Fruit fly (Drosophila melanogaster) whole organism, embryonic: ENCODE results near the gene CG5390.
A peak's percentile ranks its signal among the peaks of the same experiment; 100 is the strongest.

Experiments
- BtbVII ChIP-seq: fragments of 200-800 bp; sonication (Bioruptor generic); optimal IDR thresholded peaks from 3 replicates; lab custom pipeline; 2017; ENCODE audit warnings: missing biosample characterization, mild to moderate bottlenecking, missing genetic modification characterization
- CG10321 ChIP-seq: fragments of 200-800 bp; sonication (Bioruptor generic); IDR thresholded peaks from 2 replicates; pipeline ENCODE4 v1.3.6; 2022; ENCODE audit warnings: missing biosample characterization, missing genetic modification characterization
- CG10543 ChIP-seq: fragments of 200-800 bp; sonication (Bioruptor generic); optimal IDR thresholded peaks from 3 replicates; lab custom pipeline; 2017; ENCODE audit warnings: missing biosample characterization, mild to moderate bottlenecking, missing genetic modification characterization, moderate library complexity
- CG12071 ChIP-seq: fragments of 200-800 bp; sonication (Bioruptor generic); optimal IDR thresholded peaks from 3 replicates; lab custom pipeline; 2018; ENCODE audit warnings: missing biosample characterization, mild to moderate bottlenecking, missing genetic modification characterization
- CG12299 ChIP-seq: fragments of 200-800 bp; sonication (Bioruptor generic); optimal IDR thresholded peaks from 2 replicates; lab custom pipeline; 2018; ENCODE audit warnings: missing biosample characterization, mild to moderate bottlenecking, missing genetic modification characterization
- CG13424 ChIP-seq: fragments of 200-800 bp; sonication (Bioruptor generic); optimal IDR thresholded peaks from 2 replicates; lab custom pipeline; 2019; ENCODE audit warnings: missing biosample characterization, mild to moderate bottlenecking, missing genetic modification characterization, moderate library complexity
- CG13894 ChIP-seq: fragments of 200-800 bp; sonication (Bioruptor generic); optimal IDR thresholded peaks from 3 replicates; lab custom pipeline; 2018; ENCODE audit warnings: missing biosample characterization, mild to moderate bottlenecking, missing genetic modification characterization, moderate library complexity
- CG17359 ChIP-seq: fragments of 200-800 bp; sonication (Bioruptor generic); optimal IDR thresholded peaks from 3 replicates; lab custom pipeline; 2018; ENCODE audit warnings: missing biosample characterization, mild to moderate bottlenecking, missing genetic modification characterization, moderate library complexity
- CG18476 ChIP-seq: fragments of 200-800 bp; sonication (Bioruptor generic); optimal IDR thresholded peaks from 2 replicates; lab custom pipeline; 2016; ENCODE audit warnings: missing biosample characterization, mild to moderate bottlenecking, missing genetic modification characterization
- CG2875 ChIP-seq: fragments of 200-800 bp; sonication (Bioruptor generic); optimal IDR thresholded peaks from 2 replicates; lab custom pipeline; 2017; ENCODE audit warnings: missing biosample characterization, mild to moderate bottlenecking, missing genetic modification characterization, missing genetic modification reagents
- CG31224 ChIP-seq: fragments of 200-800 bp; sonication (Bioruptor generic); IDR thresholded peaks from 2 replicates; pipeline ENCODE4 v1.3.6; 2022; ENCODE audit warnings: missing biosample characterization, missing genetic modification characterization
- CG31365 ChIP-seq: fragments of 200-800 bp; sonication (Bioruptor generic); optimal IDR thresholded peaks from 2 replicates; lab custom pipeline; 2018; ENCODE audit warnings: missing biosample characterization, mild to moderate bottlenecking, missing genetic modification characterization
- CG32532 ChIP-seq: fragments of 200-800 bp; sonication (Bioruptor generic); IDR thresholded peaks from 2 replicates; pipeline ENCODE4 v1.3.6; 2022; ENCODE audit warnings: missing biosample characterization, missing genetic modification characterization
- CG4854 ChIP-seq: fragments of 200-800 bp; sonication (Bioruptor generic); optimal IDR thresholded peaks from 2 replicates; lab custom pipeline; 2016; ENCODE audit warnings: missing biosample characterization, missing genetic modification characterization, inconsistent platforms
- CG6654 ChIP-seq: fragments of 200-800 bp; sonication (Bioruptor generic); optimal IDR thresholded peaks from 2 replicates; lab custom pipeline; 2017; ENCODE audit warnings: missing biosample characterization, mild to moderate bottlenecking, missing genetic modification characterization
- CG7786 ChIP-seq: fragments of 200-800 bp; sonication (Bioruptor generic); optimal IDR thresholded peaks from 2 replicates; lab custom pipeline; 2016; ENCODE audit warnings: missing biosample characterization, missing genetic modification characterization
- CG9609 ChIP-seq: fragments of 200-800 bp; sonication (Bioruptor generic); optimal IDR thresholded peaks from 3 replicates; lab custom pipeline; 2016; ENCODE audit warnings: missing biosample characterization, missing genetic modification characterization
- CG9932 ChIP-seq: fragments of 200-800 bp; sonication (Bioruptor generic); IDR thresholded peaks from 2 replicates; pipeline ENCODE4 v1.3.6; 2022; ENCODE audit warnings: missing biosample characterization, missing genetic modification characterization
- CkIIα-i1 ChIP-seq: fragments of 200-800 bp; sonication (Bioruptor generic); IDR thresholded peaks from 2 replicates; pipeline ENCODE4 v1.3.6; 2022; ENCODE audit warnings: missing biosample characterization, missing genetic modification characterization
- D19B ChIP-seq: fragments of 200-800 bp; sonication (Bioruptor generic); optimal IDR thresholded peaks from 2 replicates; lab custom pipeline; 2017; ENCODE audit warnings: missing biosample characterization, mild to moderate bottlenecking, missing genetic modification characterization
- Dbx ChIP-seq: fragments of 200-800 bp; sonication (Bioruptor generic); IDR thresholded peaks from 3 replicates; pipeline ENCODE4 v1.3.6; 2022; ENCODE audit warnings: missing biosample characterization, missing genetic modification characterization
- Doc2 ChIP-seq: fragments of 200-800 bp; sonication (Bioruptor generic); IDR thresholded peaks from 2 replicates; pipeline ENCODE4 v1.3.6; 2022; ENCODE audit warnings: missing biosample characterization, missing genetic modification characterization
- Eip74EF ChIP-seq, 2 experiments: fragments of 200-800 bp in 1 of 2; fragments of >200 bp in 1 of 2; sonication (Bioruptor generic) in 1 of 2; optimal IDR thresholded peaks; 2 replicates each; lab custom pipeline; 2017 to 2019; ENCODE audit warnings: missing biosample characterization in 2 of 2, missing genetic modification characterization in 2 of 2, mild to moderate bottlenecking in 1 of 2, moderate library complexity in 1 of 2
- Hr3 ChIP-seq: fragments of 200-800 bp; sonication (Bioruptor generic); optimal IDR thresholded peaks from 3 replicates; lab custom pipeline; 2016; ENCODE audit warnings: missing biosample characterization, missing genetic modification characterization
- Nf-YC ChIP-seq: fragments of 200-800 bp; optimal IDR thresholded peaks from 3 replicates; lab custom pipeline; 2019; ENCODE audit warnings: missing biosample characterization, mild to moderate bottlenecking, missing genetic modification characterization, moderate library complexity
- Stat92E ChIP-seq, 3 experiments: fragments of >200 bp in 2 of 3; fragments of 200-800 bp in 1 of 3; sonication (Bioruptor generic) in 1 of 3; optimal IDR thresholded peaks; 2 replicates each; lab custom pipeline; 2017 to 2019; ENCODE audit warnings: missing biosample characterization in 3 of 3, missing genetic modification characterization in 3 of 3, mild to moderate bottlenecking in 1 of 3, moderate library complexity in 1 of 3
- ci ChIP-seq: fragments of 200-800 bp; sonication (Bioruptor generic); IDR thresholded peaks from 3 replicates; pipeline ENCODE4 v1.3.6; 2022; ENCODE audit warnings: missing biosample characterization, missing genetic modification characterization
- crol ChIP-seq: fragments of 200-800 bp; sonication (Bioruptor generic); IDR thresholded peaks from 2 replicates; pipeline ENCODE4 v1.3.6; 2022; ENCODE audit warnings: missing biosample characterization, missing genetic modification characterization
- dimm ChIP-seq: fragments of 200-800 bp; sonication (Bioruptor generic); IDR thresholded peaks from 2 replicates; pipeline ENCODE4 v1.3.6; 2022; ENCODE audit warnings: missing biosample characterization, missing genetic modification characterization
- dmrt99B ChIP-seq: fragments of 200-800 bp; sonication (Bioruptor generic); optimal IDR thresholded peaks from 2 replicates; lab custom pipeline; 2018; ENCODE audit warnings: missing biosample characterization, mild to moderate bottlenecking, missing genetic modification characterization, moderate library complexity
- dysf ChIP-seq: fragments of 200-800 bp; sonication (Bioruptor generic); IDR thresholded peaks from 3 replicates; pipeline ENCODE4 v1.3.6; 2022; ENCODE audit warnings: missing biosample characterization, missing genetic modification characterization
- gce ChIP-seq: fragments of 200-800 bp; sonication (Bioruptor generic); IDR thresholded peaks from 3 replicates; pipeline ENCODE4 v1.3.6; 2022; ENCODE audit warnings: missing biosample characterization, missing genetic modification characterization
- kay ChIP-seq: fragments of 200-800 bp; sonication (Bioruptor generic); optimal IDR thresholded peaks from 2 replicates; lab custom pipeline; 2016; ENCODE audit warnings: missing biosample characterization, missing genetic modification characterization
- lbe ChIP-seq: fragments of 200-800 bp; sonication (Bioruptor generic); optimal IDR thresholded peaks from 2 replicates; lab custom pipeline; 2016; ENCODE audit warnings: missing biosample characterization, mild to moderate bottlenecking, missing genetic modification characterization
- maf-S ChIP-seq: fragments of 200-800 bp; sonication (Bioruptor generic); optimal IDR thresholded peaks from 2 replicates; lab custom pipeline; 2016; ENCODE audit warnings: missing biosample characterization, missing genetic modification characterization
- oc ChIP-seq: fragments of 200-800 bp; sonication (Bioruptor generic); optimal IDR thresholded peaks from 2 replicates; lab custom pipeline; 2018; ENCODE audit warnings: missing biosample characterization, mild to moderate bottlenecking, missing genetic modification characterization, moderate library complexity
- otp ChIP-seq: fragments of 200-800 bp; sonication (Bioruptor generic); IDR thresholded peaks from 3 replicates; pipeline ENCODE4, ENCODE4 v1.3.6; 2022; ENCODE audit warnings: missing biosample characterization, missing genetic modification characterization
- peb ChIP-seq: fragments of 200-800 bp; sonication (Bioruptor generic); IDR thresholded peaks from 2 replicates; pipeline ENCODE4 v1.3.6; 2022; ENCODE audit warnings: missing biosample characterization, missing genetic modification characterization
- pho ChIP-seq: fragments of 200-800 bp; sonication (Bioruptor generic); optimal IDR thresholded peaks from 2 replicates; lab custom pipeline; 2016; ENCODE audit warnings: missing biosample characterization, missing genetic modification characterization
- pum ChIP-seq: fragments of 200-800 bp; sonication (Bioruptor generic); optimal IDR thresholded peaks from 2 replicates; lab custom pipeline; 2016; ENCODE audit warnings: missing biosample characterization, missing genetic modification characterization
- run ChIP-seq: fragments of 200-800 bp; sonication (Bioruptor generic); optimal IDR thresholded peaks from 3 replicates; lab custom pipeline; 2018; ENCODE audit warnings: missing biosample characterization, mild to moderate bottlenecking, missing genetic modification characterization
- scrt ChIP-seq: fragments of 200-800 bp; sonication (Bioruptor generic); optimal IDR thresholded peaks from 2 replicates; lab custom pipeline; 2018; ENCODE audit warnings: missing biosample characterization, mild to moderate bottlenecking, missing genetic modification characterization, moderate library complexity
- stc ChIP-seq: fragments of 200-800 bp; sonication (Bioruptor generic); IDR thresholded peaks from 2 replicates; pipeline ENCODE4 v1.3.6; 2022; ENCODE audit warnings: missing biosample characterization, missing genetic modification characterization
- tll ChIP-seq, 2 experiments: fragments of 200-800 bp in 1 of 2; fragments of >200 bp in 1 of 2; sonication (Bioruptor generic) in 1 of 2; optimal IDR thresholded peaks; 2 replicates each; lab custom pipeline; 2017 to 2019; ENCODE audit warnings: missing biosample characterization in 2 of 2, missing genetic modification characterization in 2 of 2, mild to moderate bottlenecking in 1 of 2, moderate library complexity in 1 of 2
- toy ChIP-seq: fragments of 200-800 bp; sonication (Bioruptor generic); IDR thresholded peaks from 2 replicates; pipeline ENCODE4 v1.3.6; 2022; ENCODE audit warnings: missing biosample characterization, missing genetic modification characterization
- twi ChIP-seq: fragments of 200-800 bp; optimal IDR thresholded peaks from 2 replicates; lab custom pipeline; 2019; ENCODE audit warnings: missing biosample characterization, mild to moderate bottlenecking, missing genetic modification characterization, moderate library complexity
- unc-4 ChIP-seq: fragments of 200-800 bp; sonication (Bioruptor generic); IDR thresholded peaks from 2 replicates; pipeline ENCODE4 v1.3.6; 2022; ENCODE audit warnings: missing biosample characterization, missing genetic modification characterization; ENCODE audit not compliant: partially characterized antibody
- vfl ChIP-seq: fragments of 200-800 bp; sonication (Bioruptor generic); optimal IDR thresholded peaks from 2 replicates; lab custom pipeline; 2016; ENCODE audit warnings: missing biosample characterization, missing genetic modification characterization
- vvl ChIP-seq: fragments of 200-800 bp; sonication (Bioruptor generic); IDR thresholded peaks from 2 replicates; pipeline ENCODE4 v1.3.6; 2022; ENCODE audit warnings: missing biosample characterization, missing genetic modification characterization

Gene CG5390

DNA sequence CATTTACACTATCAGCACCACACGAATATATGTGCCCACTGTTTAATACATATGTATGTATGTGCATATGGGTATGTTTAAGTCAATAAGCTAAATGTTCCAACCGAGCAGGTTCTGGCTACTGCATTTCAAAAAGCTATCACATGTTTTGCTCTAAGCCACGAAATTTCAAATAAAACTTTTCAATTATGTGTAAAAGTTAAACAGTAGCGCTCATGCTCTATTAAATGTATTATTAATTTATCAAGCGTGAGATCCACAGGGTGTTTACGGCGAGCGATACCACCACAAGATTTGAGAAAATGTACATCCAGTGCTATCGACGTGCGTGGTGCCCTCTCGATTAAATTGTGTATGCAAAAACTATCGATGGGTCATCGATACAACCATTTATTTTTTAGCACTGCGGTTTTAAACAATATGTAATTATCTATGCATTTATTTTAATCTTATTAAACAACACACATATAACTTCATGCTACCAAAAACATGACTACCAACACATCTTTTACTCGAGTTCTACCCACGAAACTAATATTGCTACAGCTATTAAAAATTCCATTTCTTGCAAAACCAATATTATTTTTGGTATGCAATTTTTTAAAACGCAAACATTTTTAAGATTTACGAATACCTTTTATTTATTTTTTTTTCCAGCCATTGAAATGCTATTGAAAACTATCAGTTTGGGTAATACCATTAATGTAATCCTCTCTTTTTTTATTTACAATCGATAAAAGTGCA lies 45.5 kb downstream of the CG5390 start, which contains the start of gene Pten (continued):
- no peak for TF ChIP-seq CG2875
- no peak for TF ChIP-seq toy (GFP tag; lab: Robert Waterston, UW)
- TF ChIP-seq pho (GFP tag; lab: Kevin White, UChicago) = peak; percentile 64
- TF ChIP-seq CG12299 (tag; lab: Kevin White, UChicago) = peak; percentile 53
- peak; percentile 48 for TF ChIP-seq CG7786 (GFP tag; lab: Kevin White, UChicago)
- TF ChIP-seq CG31365 (tag; lab: Kevin White, UChicago) = no peak
- TF ChIP-seq scrt = peak; percentile 80
- no peak for TF ChIP-seq CG6654 (GFP tag; lab: Kevin White, UChicago)
- no peak for TF ChIP-seq peb (GFP tag; lab: Robert Waterston, UW)
- TF ChIP-seq dimm = no peak
- TF ChIP-seq pum = peak; percentile 60
- TF ChIP-seq otp (GFP tag; lab: Robert Waterston, UW) = no peak; the same call in 2 of the 3 replicates
- no peak; the same call in 2 of the 3 replicates for TF ChIP-seq dysf (GFP tag; lab: Robert Waterston, UW)
- TF ChIP-seq CG13894 (tag; lab: Kevin White, UChicago) = no peak
- no peak for TF ChIP-seq CG9932 (GFP tag; lab: Robert Waterston, UW)
- no peak for TF ChIP-seq CG31224 (GFP tag; lab: Robert Waterston, UW)
- TF ChIP-seq gce (GFP tag; lab: Robert Waterston, UW) = no peak
- peak; percentile 58 for TF ChIP-seq Hr3 (GFP tag; lab: Kevin White, UChicago)
- TF ChIP-seq tll (GFP tag; optimal IDR thresholded peaks at IDR 0.05; lab: Kevin White, UChicago) = peak in 1 of 2 experiments; percentile 52
- peak; percentile 76; the same call in 2 of the 3 replicates for TF ChIP-seq Dbx (GFP tag; lab: Robert Waterston, UW)
- TF ChIP-seq Stat92E (GFP tag; optimal IDR thresholded peaks at IDR 0.05; lab: Kevin White, UChicago) = no peak
- no peak for TF ChIP-seq CG10543 (GFP tag; lab: Kevin White, UChicago)
- TF ChIP-seq CG17359 (tag; lab: Kevin White, UChicago) = peak; percentile 80
- TF ChIP-seq crol (GFP tag; lab: Robert Waterston, UW) = no peak
- TF ChIP-seq CG13424 = peak; percentile 56
- TF ChIP-seq CkIIα-i1 (GFP tag; lab: Robert Waterston, UW) = no peak
- TF ChIP-seq CG4854 (GFP tag; lab: Kevin White, UChicago) = peak; percentile 48
- TF ChIP-seq kay = peak; percentile 61
- no peak for TF ChIP-seq Doc2 (GFP tag; lab: Robert Waterston, UW)
- no peak for TF ChIP-seq run
- TF ChIP-seq twi (tag; lab: Kevin White, UChicago) = no peak
- TF ChIP-seq ci (GFP tag; lab: Robert Waterston, UW) = peak; percentile 73; the same call in 1 of the 3 replicates
- TF ChIP-seq dmrt99B = no peak
- peak; percentile 54 for TF ChIP-seq Nf-YC (tag; lab: Kevin White, UChicago)
- TF ChIP-seq BtbVII (GFP tag; lab: Kevin White, UChicago) = peak; percentile 38
- TF ChIP-seq CG10321 (GFP tag; lab: Robert Waterston, UW) = no peak
- peak; percentile 16 for TF ChIP-seq CG9609
- peak; percentile 58; the same call in 1 of the 2 replicates for TF ChIP-seq vvl (GFP tag; lab: Robert Waterston, UW)
- TF ChIP-seq Eip74EF (GFP tag; optimal IDR thresholded peaks at IDR 0.05; lab: Kevin White, UChicago) = no peak
- TF ChIP-seq CG32532 = peak; percentile 62; the same call in 1 of the 2 replicates
- peak; percentile 7 for TF ChIP-seq lbe
- no peak for TF ChIP-seq CG12071 (GFP tag; lab: Kevin White, UChicago)
- no peak for TF ChIP-seq vfl (GFP tag; lab: Kevin White, UChicago)
- peak; percentile 68 for TF ChIP-seq CG18476 (GFP tag; lab: Kevin White, UChicago)
- TF ChIP-seq stc = peak; percentile 67; the same call in 1 of the 2 replicates
- TF ChIP-seq unc-4 (GFP tag; lab: Robert Waterston, UW) = peak; percentile 75
- no peak for TF ChIP-seq oc (tag; lab: Kevin White, UChicago)
- TF ChIP-seq D19B = peak; percentile 50
- TF ChIP-seq maf-S = peak; percentile 64
